Worm (Caenorhabditis elegans): ENCODE results near the gene ceh-89.

Gene ceh-89

ce11 chrX:14132677-14133076 lies 9.1 kb upstream of the ceh-89 start (continued):
- TF ChIP-seq lin-26 (GFP tag; IDR thresholded peaks at IDR 0.05) = no peak

ce11 chrX:14134244-14134643 lies 7.5 kb upstream of the ceh-89 start, which contains the start of gene F28H6.8:
Gene F28H6.8, minus strand, starts transcription at chrX:14134344.
- TF ChIP-seq nfya-1 (tag; optimal IDR thresholded peaks at IDR 0.05; ENCODE audit: borderline replicate concordance, insufficient read depth) = no peak
- TF ChIP-seq mcd-1 (GFP tag; IDR thresholded peaks at IDR 0.05) = no peak
- TF ChIP-seq ceh-100 (GFP tag; IDR thresholded peaks at IDR 0.05) = no peak
- no peak for TF ChIP-seq ama-1 (optimal IDR thresholded peaks at IDR 0.05)
- TF ChIP-seq ama-1 (GFP tag; optimal IDR thresholded peaks at IDR 0.05) = no peak
- TF ChIP-seq F37B4.10 (GFP tag; IDR thresholded peaks at IDR 0.05) = no peak
- no peak for TF ChIP-seq hlh-12 (tag; optimal IDR thresholded peaks at IDR 0.05)
- TF ChIP-seq ztf-6 (GFP tag; IDR thresholded peaks at IDR 0.05) = no peak
- TF ChIP-seq ztf-25 (GFP tag; IDR thresholded peaks at IDR 0.05) = no peak
- no peak for TF ChIP-seq nhr-27 (tag; optimal IDR thresholded peaks at IDR 0.05)
- no peak for TF ChIP-seq Y53F4B.3 (GFP tag; IDR thresholded peaks at IDR 0.05)
- TF ChIP-seq F23B12.7 (tag; optimal IDR thresholded peaks at IDR 0.05; ENCODE audit: insufficient read depth) = no peak
- no peak for TF ChIP-seq nhr-120 (GFP tag; IDR thresholded peaks at IDR 0.05)
- TF ChIP-seq snpc-3.4 (tag; optimal IDR thresholded peaks at IDR 0.05) = no peak
- TF ChIP-seq nfyb-1 (GFP tag; IDR thresholded peaks at IDR 0.05) = no peak
- TF ChIP-seq aptf-3 (GFP tag; IDR thresholded peaks at IDR 0.05) = no peak
- no peak for TF ChIP-seq attf-5 (GFP tag; optimal IDR thresholded peaks at IDR 0.05)
- no peak for TF ChIP-seq C06A6.2 (GFP tag; conservative IDR thresholded peaks at IDR 0.05)
- TF ChIP-seq pha-4 (tag; optimal IDR thresholded peaks at IDR 0.05) = no peak
- no peak for TF ChIP-seq dox-1 (GFP tag; IDR thresholded peaks at IDR 0.05)
- TF ChIP-seq sptf-2 (GFP tag; optimal IDR thresholded peaks at IDR 0.05) = no peak

DNA sequence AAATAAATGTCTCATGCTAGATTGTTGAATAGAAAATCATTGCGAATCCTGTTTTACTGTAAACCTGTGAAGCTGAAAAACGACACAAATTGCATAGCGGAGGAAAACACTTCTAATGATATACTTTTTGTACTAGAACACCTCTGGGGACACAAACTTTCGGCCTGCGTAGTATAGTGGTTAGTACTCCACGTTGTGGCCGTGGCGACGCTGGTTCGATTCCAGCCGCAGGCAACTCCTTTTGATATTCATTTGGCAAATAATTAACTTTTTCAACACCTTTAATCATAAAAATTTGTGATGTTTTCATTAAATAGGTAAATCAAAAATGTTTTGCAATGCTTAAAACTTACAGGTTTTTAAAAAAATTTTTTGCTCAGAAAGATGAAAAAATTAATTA lies 6.9 kb upstream of the ceh-89 start:
- no peak for TF ChIP-seq K11D2.4 (GFP tag; IDR thresholded peaks at IDR 0.05)
- TF ChIP-seq aptf-2 (GFP tag; conservative IDR thresholded peaks at IDR 0.05) = no peak
- no peak for TF ChIP-seq xnd-1 (tag; optimal IDR thresholded peaks at IDR 0.05)
- TF ChIP-seq snpc-1.3 (tag; optimal IDR thresholded peaks at IDR 0.05; ENCODE audit: insufficient read depth) = no peak
- no peak for TF ChIP-seq dpff-1 (tag; optimal IDR thresholded peaks at IDR 0.05)
- TF ChIP-seq dpl-1 (GFP tag; optimal IDR thresholded peaks at IDR 0.05) = no peak
- 0 out of 2 replicates have a peak, but pooled peaks have one; percentile 64 for TF ChIP-seq Y56A3A.18 (GFP tag; IDR thresholded peaks at IDR 0.05)
- TF ChIP-seq snpc-4 (GFP tag; optimal IDR thresholded peaks at IDR 0.05) = no peak
- TF ChIP-seq snpc-4 (tag; optimal IDR thresholded peaks at IDR 0.05) = peak in 2 of 4 experiments; percentile 12 to 57
- no peak for TF ChIP-seq lag-1 (GFP tag; IDR thresholded peaks at IDR 0.05)
- TF ChIP-seq K12H6.12 (tag; optimal IDR thresholded peaks at IDR 0.05) = no peak
- no peak for TF ChIP-seq ztf-22 (GFP tag; optimal IDR thresholded peaks at IDR 0.05)
- TF ChIP-seq hlh-26 (GFP tag; conservative IDR thresholded peaks at IDR 0.05) = no peak
- no peak for TF ChIP-seq repo-1 (tag; optimal IDR thresholded peaks at IDR 0.05)
- TF ChIP-seq mcd-1 (GFP tag; IDR thresholded peaks at IDR 0.05) = no peak
- TF ChIP-seq snpc-3.4 (tag; optimal IDR thresholded peaks at IDR 0.05) = peak; percentile 7
- peak; percentile 60 for TF ChIP-seq him-1 (tag; optimal IDR thresholded peaks at IDR 0.05)
- no peak for TF ChIP-seq sea-2 (GFP tag; IDR thresholded peaks at IDR 0.05)
- no peak for TF ChIP-seq nhr-90 (tag; optimal IDR thresholded peaks at IDR 0.05)
- TF ChIP-seq madf-8 (GFP tag; conservative IDR thresholded peaks at IDR 0.05) = no peak
- no peak for TF ChIP-seq T07F8.4 (tag; optimal IDR thresholded peaks at IDR 0.05)
- peak; percentile 90 for TF ChIP-seq D2030.7 (GFP tag; IDR thresholded peaks at IDR 0.05)
- 0 out of 2 replicates have a peak, but pooled peaks have one; percentile 50 for TF ChIP-seq attf-6 (GFP tag; IDR thresholded peaks at IDR 0.05)
- TF ChIP-seq Y67H2A.10 (GFP tag; conservative IDR thresholded peaks at IDR 0.05) = no peak
- no peak for TF ChIP-seq F49E8.2 (tag; optimal IDR thresholded peaks at IDR 0.05; ENCODE audit: insufficient read depth)
- TF ChIP-seq somi-1 (GFP tag; optimal IDR thresholded peaks at IDR 0.05) = no peak
- no peak for TF ChIP-seq lsl-1 (GFP tag; optimal IDR thresholded peaks at IDR 0.05)
- TF ChIP-seq zfh-2 (GFP tag; conservative IDR thresholded peaks at IDR 0.05) = no peak

Measured in whole organism, young adult.